Worm (Caenorhabditis elegans) whole organism, L1 larva: Measurements from ENCODE around the gene Y73B6BL.31.
A peak's percentile ranks its signal among the peaks of the same experiment; 100 is the strongest.

Source experiments
- isw-1 ChIP-seq: fragments of 200-800 bp; sonication (Bioruptor generic); IDR thresholded peaks from 2 replicates; pipeline ENCODE4 v1.3.6; 2022; ENCODE audit warnings: missing genetic modification characterization, missing compliant biosample characterization
- lir-3 ChIP-seq: sonication (generic microtip); optimal IDR thresholded peaks from 2 replicates; lab custom pipeline; 2016; ENCODE audit warnings: mild to moderate bottlenecking, missing genetic modification characterization, moderate library complexity, missing compliant biosample characterization; ENCODE audit not compliant: poor library complexity
- mdl-1 ChIP-seq, 2 experiments: fragments of 150-350 bp; optimal IDR thresholded peaks; 2 replicates each; lab custom pipeline; 2014 to 2017; ENCODE audit warnings: missing biosample characterization in 2 of 2, missing genetic modification characterization in 2 of 2, inconsistent platforms in 1 of 2
- nhr-85 ChIP-seq: sonication (generic microtip); peaks from one replicate; lab custom pipeline; 2016; ENCODE audit warnings: missing genetic modification characterization, inconsistent platforms, missing compliant biosample characterization
- zag-1 ChIP-seq: fragments of 150-350 bp; optimal IDR thresholded peaks from 2 replicates; lab custom pipeline; 2014; ENCODE audit warnings: missing biosample characterization, missing genetic modification characterization

DNA sequence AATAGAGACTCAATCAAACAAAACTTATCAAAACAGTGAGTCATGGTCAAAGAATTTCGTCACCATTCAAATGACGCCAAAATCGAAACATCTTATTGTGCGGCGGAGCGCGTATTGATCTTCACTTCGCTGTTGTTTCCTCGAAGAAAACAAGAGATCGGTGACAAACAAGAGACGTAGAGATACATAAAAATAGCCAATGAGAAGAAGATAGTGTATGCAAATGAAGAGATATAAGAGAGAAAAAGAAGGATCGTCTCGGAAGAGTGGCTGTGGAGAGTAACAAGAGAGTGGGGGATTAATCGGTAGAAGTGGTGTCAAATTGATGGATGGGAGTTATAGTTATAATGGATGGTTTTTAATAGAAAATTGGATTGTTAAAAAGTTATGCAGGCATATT, 33.0 kb downstream of the Y73B6BL.31 start:
- peak; percentile 32 for TF ChIP-seq lir-3
- no peak for TF ChIP-seq mdl-1 (tag; optimal IDR thresholded peaks at IDR 0.05; lab: Kevin White, UChicago)
- TF ChIP-seq zag-1 (tag; lab: Kevin White, UChicago), result no peak
- no peak; the same call in 1 of the 2 replicates for TF ChIP-seq isw-1 (GFP tag; lab: Robert Waterston, UW)
- TF ChIP-seq nhr-85, result peak; percentile 81
